Worm (Caenorhabditis elegans) whole organism, L3 larva: ENCODE measurements around the gene eat-3.

ENCODE experiments used
- R02D3.7 ChIP-seq: fragments of 150-350 bp; optimal IDR thresholded peaks from 2 replicates; lab custom pipeline; 2014; ENCODE audit warnings: missing biosample characterization, missing genetic modification characterization
- ZK546.5 ChIP-seq: sonication (generic microtip); optimal IDR thresholded peaks from 2 replicates; lab custom pipeline; 2017; ENCODE audit warnings: missing biosample characterization, missing genetic modification characterization
- aly-2 ChIP-seq: fragments of 150-350 bp; optimal IDR thresholded peaks from 2 replicates; lab custom pipeline; 2014; ENCODE audit warnings: missing biosample characterization, missing genetic modification characterization
- ama-1 ChIP-seq: fragments of 150-350 bp; optimal IDR thresholded peaks from 2 replicates; lab custom pipeline; 2018
- ceh-16 ChIP-seq: sonication (generic microtip); optimal IDR thresholded peaks from 2 replicates; lab custom pipeline; 2017; ENCODE audit warnings: missing biosample characterization, missing genetic modification characterization
- ceh-28 ChIP-seq: fragments of 150-350 bp; optimal IDR thresholded peaks from 2 replicates; lab custom pipeline; 2014; ENCODE audit warnings: missing biosample characterization, missing genetic modification reagents, missing genetic modification characterization
- ceh-82 ChIP-seq: fragments of 150-350 bp; optimal IDR thresholded peaks from 2 replicates; lab custom pipeline; 2014; ENCODE audit warnings: missing biosample characterization, missing genetic modification characterization
- ceh-9 ChIP-seq: sonication (generic microtip); optimal IDR thresholded peaks from 2 replicates; lab custom pipeline; 2018; ENCODE audit warnings: missing biosample characterization, missing genetic modification characterization
- daf-12 ChIP-seq: fragments of 150-350 bp; optimal IDR thresholded peaks from 2 replicates; lab custom pipeline; 2014; ENCODE audit warnings: missing biosample characterization, missing genetic modification reagents, missing genetic modification characterization
- egl-27 ChIP-seq: sonication (generic microtip); optimal IDR thresholded peaks from 4 replicates; lab custom pipeline; 2017; ENCODE audit warnings: missing biosample characterization, missing genetic modification reagents, missing genetic modification characterization
- egl-5 ChIP-seq: fragments of 150-350 bp; optimal IDR thresholded peaks from 2 replicates; lab custom pipeline; 2017; ENCODE audit warnings: missing biosample characterization, missing genetic modification reagents, missing genetic modification characterization, inconsistent platforms
- elt-1 ChIP-seq: fragments of 150-350 bp; optimal IDR thresholded peaks from 2 replicates; lab custom pipeline; 2014; ENCODE audit warnings: missing biosample characterization, missing genetic modification characterization
- elt-3 ChIP-seq, 3 experiments: fragments of 150-350 bp in 1 of 3; sonication (generic microtip) in 2 of 3; optimal IDR thresholded peaks; 2 replicates in 2 of 3; 4 replicates in 1 of 3; lab custom pipeline; 2014 to 2017; ENCODE audit warnings: missing biosample characterization in 3 of 3, missing genetic modification characterization in 3 of 3
- eor-1 ChIP-seq, 2 experiments: fragments of 150-350 bp; optimal IDR thresholded peaks; 2 replicates each; lab custom pipeline; 2014 to 2018; ENCODE audit warnings: missing biosample characterization in 2 of 2, missing genetic modification characterization in 2 of 2
- fkh-10 ChIP-seq: sonication (generic microtip); optimal IDR thresholded peaks from 2 replicates; lab custom pipeline; 2017; ENCODE audit warnings: missing biosample characterization, missing genetic modification reagents, missing genetic modification characterization
- fkh-2 ChIP-seq: fragments of 150-350 bp; optimal IDR thresholded peaks from 2 replicates; lab custom pipeline; 2014; ENCODE audit warnings: missing biosample characterization, missing genetic modification reagents, missing genetic modification characterization
- fos-1 ChIP-seq: fragments of 150-350 bp; optimal IDR thresholded peaks from 2 replicates; lab custom pipeline; 2014; ENCODE audit warnings: missing biosample characterization, missing genetic modification characterization
- hmg-11 ChIP-seq: sonication (generic microtip); optimal IDR thresholded peaks from 2 replicates; lab custom pipeline; 2016; ENCODE audit warnings: missing genetic modification characterization, missing compliant biosample characterization
- jun-1 ChIP-seq: fragments of 150-350 bp; optimal IDR thresholded peaks from 2 replicates; lab custom pipeline; 2014; ENCODE audit warnings: missing biosample characterization, missing genetic modification reagents, missing genetic modification characterization
- lin-15B ChIP-seq: fragments of 150-350 bp; optimal IDR thresholded peaks from 2 replicates; lab custom pipeline; 2014; ENCODE audit warnings: missing biosample characterization, missing genetic modification characterization
- lin-39 ChIP-seq: fragments of 150-350 bp; optimal IDR thresholded peaks from 2 replicates; lab custom pipeline; 2018; ENCODE audit warnings: missing biosample characterization, missing genetic modification reagents, missing genetic modification characterization
- lsy-12 ChIP-seq: sonication (generic microtip); optimal IDR thresholded peaks from 2 replicates; lab custom pipeline; 2016; ENCODE audit warnings: mild to moderate bottlenecking, missing genetic modification characterization, missing compliant biosample characterization
- mdl-1 ChIP-seq: fragments of 150-350 bp; optimal IDR thresholded peaks from 2 replicates; lab custom pipeline; 2014; ENCODE audit warnings: missing biosample characterization, missing genetic modification characterization
- mml-1 ChIP-seq: fragments of 150-350 bp; sonication (generic microtip); optimal IDR thresholded peaks from 3 replicates; lab custom pipeline; 2014; ENCODE audit warnings: missing biosample characterization, missing genetic modification characterization
- nfya-1 ChIP-seq: sonication (generic microtip); optimal IDR thresholded peaks from 2 replicates; lab custom pipeline; 2017; ENCODE audit warnings: missing genetic modification characterization, mild to moderate bottlenecking, missing compliant biosample characterization, antibody characterized with exemption, moderate library complexity; ENCODE audit not compliant: insufficient read depth
- nhr-12 ChIP-seq: fragments of 150-350 bp; optimal IDR thresholded peaks from 2 replicates; lab custom pipeline; 2014; ENCODE audit warnings: missing biosample characterization, missing genetic modification characterization
- nhr-23 ChIP-seq: fragments of 150-350 bp; optimal IDR thresholded peaks from 2 replicates; lab custom pipeline; 2014; ENCODE audit warnings: missing biosample characterization, missing genetic modification reagents, missing genetic modification characterization
- nhr-237 ChIP-seq: fragments of 150-350 bp; optimal IDR thresholded peaks from 2 replicates; lab custom pipeline; 2014; ENCODE audit warnings: missing biosample characterization, missing genetic modification characterization
- nhr-25 ChIP-seq: sonication (generic microtip); optimal IDR thresholded peaks from 2 replicates; lab custom pipeline; 2017; ENCODE audit warnings: missing biosample characterization, missing genetic modification characterization
- nhr-28 ChIP-seq: fragments of 150-350 bp; optimal IDR thresholded peaks from 2 replicates; lab custom pipeline; 2014; ENCODE audit warnings: missing biosample characterization, missing genetic modification characterization
- nhr-43 ChIP-seq: sonication (generic microtip); optimal IDR thresholded peaks from 2 replicates; lab custom pipeline; 2016; ENCODE audit warnings: mild to moderate bottlenecking, missing genetic modification characterization, missing compliant biosample characterization; ENCODE audit not compliant: poor library complexity, severe bottlenecking
- nhr-67 ChIP-seq: fragments of 150-350 bp; optimal IDR thresholded peaks from 2 replicates; lab custom pipeline; 2014; ENCODE audit warnings: missing biosample characterization, missing genetic modification characterization
- nhr-76 ChIP-seq: fragments of 150-350 bp; sonication (generic microtip); optimal IDR thresholded peaks from 5 replicates; lab custom pipeline; 2014; ENCODE audit warnings: missing biosample characterization, missing genetic modification characterization
- nhr-77 ChIP-seq: fragments of 150-350 bp; optimal IDR thresholded peaks from 2 replicates; lab custom pipeline; 2014; ENCODE audit warnings: missing biosample characterization, missing genetic modification characterization
- pha-4 ChIP-seq: fragments of 150-350 bp; optimal IDR thresholded peaks from 2 replicates; lab custom pipeline; 2014; ENCODE audit warnings: missing biosample characterization, missing genetic modification reagents, missing genetic modification characterization
- pqm-1 ChIP-seq: fragments of 150-350 bp; optimal IDR thresholded peaks from 2 replicates; lab custom pipeline; 2017; ENCODE audit warnings: missing biosample characterization, missing genetic modification characterization, inconsistent platforms
- sea-2 ChIP-seq: fragments of 150-350 bp; sonication (generic microtip); optimal IDR thresholded peaks from 4 replicates; lab custom pipeline; 2014; ENCODE audit warnings: missing biosample characterization, missing genetic modification reagents, missing genetic modification characterization
- skn-1 ChIP-seq: fragments of 150-350 bp; optimal IDR thresholded peaks from 2 replicates; lab custom pipeline; 2014; ENCODE audit warnings: missing biosample characterization, missing genetic modification characterization
- snpc-4 ChIP-seq: fragments of 150-350 bp; optimal IDR thresholded peaks from 2 replicates; lab custom pipeline; 2014; ENCODE audit warnings: missing biosample characterization, missing genetic modification characterization
- unc-39 ChIP-seq: sonication (generic microtip); optimal IDR thresholded peaks from 4 replicates; lab custom pipeline; 2017; ENCODE audit warnings: missing biosample characterization, missing genetic modification characterization
- unc-62 ChIP-seq: fragments of 150-350 bp; sonication (generic microtip); optimal IDR thresholded peaks from 4 replicates; lab custom pipeline; 2014; ENCODE audit warnings: missing biosample characterization, missing genetic modification reagents, missing genetic modification characterization
- zag-1 ChIP-seq: fragments of 150-350 bp; optimal IDR thresholded peaks from 2 replicates; lab custom pipeline; 2014; ENCODE audit warnings: missing biosample characterization, missing genetic modification characterization
- ztf-4 ChIP-seq: fragments of 150-350 bp; optimal IDR thresholded peaks from 2 replicates; lab custom pipeline; 2014; ENCODE audit warnings: missing biosample characterization, missing genetic modification characterization

The eat-3 gene

DNA sequence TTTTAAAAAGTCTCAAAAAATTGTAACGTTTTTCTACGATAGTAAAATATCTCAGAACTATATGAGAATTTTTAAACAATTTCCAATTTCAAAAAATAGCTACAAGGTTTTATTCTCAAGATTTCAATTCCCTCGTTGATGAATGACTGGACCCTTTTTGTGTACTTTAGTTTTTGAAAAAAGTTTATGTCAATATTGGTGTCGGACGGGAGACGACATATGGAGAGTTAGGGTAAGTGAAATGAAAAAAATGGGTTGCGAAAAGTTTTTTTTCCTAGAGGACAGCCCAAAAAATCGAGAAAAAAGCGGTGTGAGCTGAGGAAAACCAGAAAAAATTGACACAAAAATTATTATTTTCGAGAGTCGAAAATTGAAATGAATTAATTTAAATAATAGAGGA lies 43.8 kb upstream of the eat-3 start:
- no peak for TF ChIP-seq elt-1
- no peak for TF ChIP-seq nfya-1 (tag; lab: Kevin White, UChicago)
- no peak for TF ChIP-seq nhr-25 (tag; lab: Kevin White, UChicago)
- TF ChIP-seq pha-4 (tag; lab: Kevin White, UChicago) = peak; percentile 93
- peak; percentile 41 for TF ChIP-seq ama-1 (lab: Kevin White, UChicago)
- TF ChIP-seq nhr-67 (tag; lab: Kevin White, UChicago) = no peak
- no peak for TF ChIP-seq nhr-23 (tag; lab: Kevin White, UChicago)
- TF ChIP-seq pqm-1 (tag; lab: Kevin White, UChicago) = no peak
- no peak for TF ChIP-seq sea-2
- no peak for TF ChIP-seq nhr-76 (tag; lab: Kevin White, UChicago)

DNA sequence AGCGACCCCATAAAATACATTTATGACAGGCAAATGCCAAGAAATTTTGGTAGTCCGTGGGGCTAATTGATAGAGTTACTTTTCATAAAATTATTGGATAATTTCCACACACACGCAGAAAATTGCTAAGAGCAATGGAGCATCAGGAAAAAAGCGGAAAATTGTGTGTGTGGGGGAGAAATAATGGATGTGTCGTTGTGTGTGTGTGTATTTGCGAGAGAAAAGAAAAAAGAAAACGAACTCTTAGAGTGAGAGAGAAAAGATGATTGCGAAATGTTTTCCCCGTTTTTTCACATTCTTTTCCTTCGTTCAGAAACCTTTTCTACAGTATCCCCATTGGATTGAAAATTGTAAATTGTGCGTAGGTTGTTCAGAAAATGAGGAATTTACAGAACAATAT lies 43.1 kb upstream of the eat-3 start:
- peak; percentile 40 for TF ChIP-seq ama-1 (lab: Kevin White, UChicago)
- TF ChIP-seq egl-5 (tag; lab: Kevin White, UChicago) = peak; percentile 69
- TF ChIP-seq lsy-12 (tag; lab: Kevin White, UChicago) = no peak
- peak; percentile 56 for TF ChIP-seq nfya-1 (tag; lab: Kevin White, UChicago)
- TF ChIP-seq nhr-12 (tag; lab: Kevin White, UChicago) = no peak
- TF ChIP-seq sea-2 = no peak
- TF ChIP-seq nhr-23 (tag; lab: Kevin White, UChicago) = no peak
- peak; percentile 6 for TF ChIP-seq lin-15B (tag; lab: Kevin White, UChicago)
- TF ChIP-seq lin-39 (tag; lab: Kevin White, UChicago) = peak; percentile 55
- TF ChIP-seq hmg-11 (tag; lab: Kevin White, UChicago) = peak; percentile 57
- TF ChIP-seq nhr-67 (tag; lab: Kevin White, UChicago) = no peak
- TF ChIP-seq nhr-25 (tag; lab: Kevin White, UChicago) = no peak
- TF ChIP-seq nhr-237 (tag; lab: Kevin White, UChicago) = no peak
- no peak for TF ChIP-seq unc-39
- TF ChIP-seq, all 47 proteins: peak for 6

DNA sequence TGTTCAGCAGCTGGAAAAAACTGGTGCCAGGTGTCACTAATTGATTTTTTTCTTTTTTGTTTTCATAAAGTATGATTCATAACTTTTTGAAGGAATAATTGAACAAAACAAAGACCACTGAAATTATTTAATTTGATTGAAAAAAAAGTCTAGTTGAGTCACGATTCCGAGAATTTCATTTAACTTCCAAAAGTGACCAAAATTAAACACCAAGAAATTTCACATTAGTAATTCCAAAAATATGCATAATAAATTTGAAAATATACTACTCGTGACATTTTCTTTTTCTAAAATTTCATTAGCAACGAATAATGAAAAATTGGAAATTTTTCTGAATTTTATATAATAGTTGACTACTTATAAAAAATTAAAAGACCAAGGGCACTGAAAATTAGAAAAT lies 42.6 kb upstream of the eat-3 start:
- TF ChIP-seq skn-1 (no peak), nhr-77 (tag; lab: Kevin White, UChicago) (no peak), nhr-23 (tag; lab: Kevin White, UChicago) (no peak), lin-39 (tag; lab: Kevin White, UChicago) (no peak), fkh-2 (tag; lab: Kevin White, UChicago) (no peak), fkh-10 (GFP tag; lab: Kevin White, UChicago) (no peak), ztf-4 (no peak), fos-1 (tag; lab: Kevin White, UChicago) (no peak), sea-2 (no peak), nhr-28 (tag; lab: Kevin White, UChicago) (no peak), eor-1 (tag; optimal IDR thresholded peaks at IDR 0.05; lab: Kevin White, UChicago) (no peak), unc-62 (GFP tag; lab: Kevin White, UChicago) (no peak), zag-1 (no peak)

DNA sequence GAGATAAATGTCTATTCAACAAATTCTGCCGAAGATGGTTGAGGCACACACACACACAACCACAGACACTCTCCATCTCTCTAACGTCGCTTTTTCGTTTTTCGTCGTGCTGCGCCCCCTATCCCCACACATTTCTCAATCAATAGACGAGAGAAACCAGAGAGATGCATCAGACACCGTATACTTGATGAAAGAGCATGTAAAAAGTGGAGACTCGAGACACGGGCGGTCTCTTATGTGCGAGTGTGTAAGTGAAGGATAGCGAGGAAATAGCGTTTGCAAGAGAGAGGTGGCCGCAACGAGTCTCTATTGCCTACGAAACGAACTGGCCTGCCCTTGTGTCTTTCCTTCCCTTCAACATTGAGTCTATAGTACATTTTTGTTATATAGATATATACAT lies 41.9 kb upstream of the eat-3 start:
- peak; percentile 28 for TF ChIP-seq snpc-4 (tag; lab: Kevin White, UChicago)
- no peak for TF ChIP-seq ceh-9 (tag; lab: Kevin White, UChicago)
- TF ChIP-seq lsy-12 (tag; lab: Kevin White, UChicago) = peak; percentile 96
- peak; percentile 87 for TF ChIP-seq unc-62 (GFP tag; lab: Kevin White, UChicago)
- peak; percentile 94 for TF ChIP-seq ceh-28 (tag; lab: Kevin White, UChicago)
- peak; percentile 88 for TF ChIP-seq lin-15B (tag; lab: Kevin White, UChicago)
- TF ChIP-seq ama-1 (lab: Kevin White, UChicago) = peak; percentile 91
- no peak for TF ChIP-seq nhr-237 (tag; lab: Kevin White, UChicago)
- TF ChIP-seq nhr-43 (tag; lab: Kevin White, UChicago) = peak; percentile 81
- peak; percentile 64 for TF ChIP-seq mdl-1 (tag; lab: Kevin White, UChicago)
- no peak for TF ChIP-seq ZK546.5 (tag; lab: Kevin White, UChicago)
- TF ChIP-seq skn-1 = peak; percentile 64
- TF ChIP-seq nhr-23 (tag; lab: Kevin White, UChicago) = peak; percentile 90
- peak; percentile 96 for TF ChIP-seq lin-39 (tag; lab: Kevin White, UChicago)
- TF ChIP-seq zag-1 = no peak
- TF ChIP-seq ceh-82 (tag; lab: Kevin White, UChicago) = no peak
- peak; percentile 16 for TF ChIP-seq aly-2 (tag; lab: Kevin White, UChicago)
- TF ChIP-seq ceh-16 (tag; lab: Kevin White, UChicago) = no peak
- no peak for TF ChIP-seq nhr-28 (tag; lab: Kevin White, UChicago)
- TF ChIP-seq nfya-1 (tag; lab: Kevin White, UChicago) = peak; percentile 97
- TF ChIP-seq R02D3.7 = peak; percentile 51
- TF ChIP-seq hmg-11 (tag; lab: Kevin White, UChicago) = peak; percentile 99
- peak; percentile 64 for TF ChIP-seq ztf-4
- TF ChIP-seq daf-12 (tag; lab: Kevin White, UChicago) = no peak
- peak; percentile 93 for TF ChIP-seq jun-1 (tag; lab: Kevin White, UChicago)
- TF ChIP-seq nhr-67 (tag; lab: Kevin White, UChicago) = no peak
- peak; percentile 15 for TF ChIP-seq elt-1
- TF ChIP-seq nhr-25 (tag; lab: Kevin White, UChicago) = peak; percentile 97
- TF ChIP-seq fos-1 (tag; lab: Kevin White, UChicago) = peak; percentile 78
- TF ChIP-seq egl-5 (tag; lab: Kevin White, UChicago) = peak; percentile 56
- TF ChIP-seq mml-1 (tag; lab: Kevin White, UChicago) = no peak
- no peak for TF ChIP-seq sea-2
- TF ChIP-seq egl-27 = peak; percentile 13
- TF ChIP-seq elt-3 (tag; optimal IDR thresholded peaks at IDR 0.05; lab: Kevin White, UChicago) = peak in 1 of 3 experiments; percentile 62
- TF ChIP-seq nhr-76 (tag; lab: Kevin White, UChicago) = no peak
- peak; percentile 61 for TF ChIP-seq fkh-10 (GFP tag; lab: Kevin White, UChicago)
